Fruit fly (Drosophila melanogaster) whole organism, embryonic: ENCODE data around the gene velo.

Experiments
- Atf6 ChIP-seq: fragments of 200-800 bp; sonication (Bioruptor generic); IDR thresholded peaks from 2 replicates; pipeline ENCODE4 v1.3.6; 2022; ENCODE audit warnings: missing biosample characterization, missing genetic modification characterization
- BEAF-32 ChIP-seq: fragments of 200-800 bp; sonication (Bioruptor generic); optimal IDR thresholded peaks from 3 replicates; lab custom pipeline; 2017; ENCODE audit warnings: missing biosample characterization, missing genetic modification characterization, mild to moderate bottlenecking, moderate library complexity, missing genetic modification reagents
- CG10209 ChIP-seq: fragments of 200-800 bp; sonication (Bioruptor generic); optimal IDR thresholded peaks from 3 replicates; lab custom pipeline; 2017; ENCODE audit warnings: missing biosample characterization, mild to moderate bottlenecking, missing genetic modification characterization, missing genetic modification reagents
- CG13424 ChIP-seq: fragments of 200-800 bp; sonication (Bioruptor generic); optimal IDR thresholded peaks from 2 replicates; lab custom pipeline; 2019; ENCODE audit warnings: missing biosample characterization, mild to moderate bottlenecking, missing genetic modification characterization, moderate library complexity
- CG17328 ChIP-seq: fragments of 200-800 bp; sonication (Bioruptor generic); IDR thresholded peaks from 2 replicates; pipeline ENCODE4 v1.3.6; 2022; ENCODE audit warnings: missing biosample characterization, missing genetic modification characterization
- CG17829 ChIP-seq: fragments of 200-800 bp; optimal IDR thresholded peaks from 2 replicates; lab custom pipeline; 2019; ENCODE audit warnings: missing biosample characterization, mild to moderate bottlenecking, missing genetic modification characterization, moderate library complexity
- CG18262 ChIP-seq: fragments of 200-800 bp; optimal IDR thresholded peaks from 3 replicates; lab custom pipeline; 2019; ENCODE audit warnings: missing biosample characterization, mild to moderate bottlenecking, missing genetic modification characterization, moderate library complexity
- CG18599 ChIP-seq: fragments of 200-800 bp; sonication (Bioruptor generic); optimal IDR thresholded peaks from 3 replicates; lab custom pipeline; 2017; ENCODE audit warnings: missing biosample characterization, missing genetic modification characterization, mild to moderate bottlenecking, moderate library complexity, missing genetic modification reagents
- CG3065 ChIP-seq: fragments of 200-800 bp; sonication (Bioruptor generic); optimal IDR thresholded peaks from 2 replicates; lab custom pipeline; 2016; ENCODE audit warnings: missing biosample characterization, missing genetic modification characterization
- CG32772 ChIP-seq: fragments of 200-800 bp; sonication (Bioruptor generic); IDR thresholded peaks from 2 replicates; pipeline ENCODE4 v1.3.6; 2022; ENCODE audit warnings: missing biosample characterization, missing genetic modification characterization
- CG4282 ChIP-seq: fragments of 200-800 bp; sonication (Bioruptor generic); optimal IDR thresholded peaks from 2 replicates; lab custom pipeline; 2016; ENCODE audit warnings: missing biosample characterization, missing genetic modification characterization
- CG4328 ChIP-seq: fragments of 200-800 bp; sonication (Bioruptor generic); optimal IDR thresholded peaks from 3 replicates; lab custom pipeline; 2017; ENCODE audit warnings: missing biosample characterization, missing genetic modification reagents, missing genetic modification characterization
- CG5953 ChIP-seq: fragments of 200-800 bp; sonication (Bioruptor generic); IDR thresholded peaks from 2 replicates; pipeline ENCODE4 v1.3.6; 2022; ENCODE audit warnings: missing biosample characterization, missing genetic modification characterization
- CG9876 ChIP-seq: fragments of 200-800 bp; sonication (Bioruptor generic); optimal IDR thresholded peaks from 2 replicates; lab custom pipeline; 2016; ENCODE audit warnings: missing biosample characterization, missing genetic modification characterization
- D19A ChIP-seq: fragments of 200-800 bp; optimal IDR thresholded peaks from 3 replicates; lab custom pipeline; 2019; ENCODE audit warnings: missing biosample characterization, mild to moderate bottlenecking, missing genetic modification characterization, moderate library complexity
- Dfd ChIP-seq, 2 experiments: fragments of >200 bp; optimal IDR thresholded peaks; 2 replicates each; lab custom pipeline; 2017; ENCODE audit warnings: missing biosample characterization in 2 of 2, missing genetic modification characterization in 2 of 2
- Dll ChIP-seq: fragments of 200-800 bp; sonication (Bioruptor generic); IDR thresholded peaks from 4 replicates; pipeline ENCODE4 v1.3.6; 2022; ENCODE audit warnings: missing biosample characterization, missing genetic modification characterization; ENCODE audit not compliant: partially characterized antibody
- E2f2 ChIP-seq: fragments of 200-800 bp; sonication (Bioruptor generic); IDR thresholded peaks from 2 replicates; pipeline ENCODE4 v1.3.6; 2022; ENCODE audit warnings: missing biosample characterization, missing genetic modification characterization
- Hsf ChIP-seq: fragments of 200-800 bp; sonication (Bioruptor generic); optimal IDR thresholded peaks from 3 replicates; lab custom pipeline; 2016; ENCODE audit warnings: missing biosample characterization, missing genetic modification characterization
- Lim3 ChIP-seq: fragments of 200-800 bp; sonication (Bioruptor generic); IDR thresholded peaks from 2 replicates; pipeline ENCODE4 v1.3.6; 2022; ENCODE audit warnings: missing biosample characterization, missing genetic modification characterization
- MBD-R2 ChIP-seq: fragments of 200-800 bp; sonication (Bioruptor generic); IDR thresholded peaks from 2 replicates; pipeline ENCODE4 v1.3.6; 2022; ENCODE audit warnings: missing biosample characterization, missing genetic modification characterization
- Meics ChIP-seq: fragments of 200-800 bp; sonication (Bioruptor generic); optimal IDR thresholded peaks from 2 replicates; lab custom pipeline; 2017; ENCODE audit warnings: missing biosample characterization, mild to moderate bottlenecking, missing genetic modification characterization
- Oaz ChIP-seq: fragments of 200-800 bp; sonication (Bioruptor generic); IDR thresholded peaks from 2 replicates; pipeline ENCODE4 v1.3.6; 2022; ENCODE audit warnings: missing biosample characterization, missing genetic modification characterization
- Ravus ChIP-seq: fragments of 200-800 bp; sonication (Bioruptor generic); IDR thresholded peaks from 2 replicates; pipeline ENCODE4 v1.3.6; 2022; ENCODE audit warnings: missing biosample characterization, missing genetic modification characterization
- Scr ChIP-seq: fragments of 200-800 bp; sonication (Bioruptor generic); IDR thresholded peaks from 2 replicates; pipeline ENCODE4 v1.3.6; 2022; ENCODE audit warnings: missing biosample characterization, missing genetic modification characterization; ENCODE audit not compliant: partially characterized antibody
- Sin3A ChIP-seq: fragments of >200 bp; optimal IDR thresholded peaks from 2 replicates; lab custom pipeline; 2018
- Vsx1 ChIP-seq: fragments of 200-800 bp; sonication (Bioruptor generic); optimal IDR thresholded peaks from 2 replicates; lab custom pipeline; 2017; ENCODE audit warnings: missing biosample characterization, mild to moderate bottlenecking, missing genetic modification characterization, missing genetic modification reagents
- Xrp1 ChIP-seq: fragments of 200-800 bp; sonication (Bioruptor generic); IDR thresholded peaks from 2 replicates; pipeline ENCODE4 v1.3.6; 2022; ENCODE audit warnings: missing biosample characterization, missing genetic modification characterization
- al ChIP-seq: fragments of 200-800 bp; sonication (Bioruptor generic); IDR thresholded peaks from 2 replicates; pipeline ENCODE4 v1.3.6; 2022; ENCODE audit warnings: missing biosample characterization, missing genetic modification characterization
- bsh ChIP-seq, 2 experiments: fragments of 200-800 bp; sonication (Bioruptor generic); optimal IDR thresholded peaks; 2 replicates each; lab custom pipeline; 2017 to 2018; ENCODE audit warnings: mild to moderate bottlenecking in 2 of 2, missing biosample characterization in 2 of 2, missing genetic modification characterization in 2 of 2, moderate library complexity in 1 of 2
- btn ChIP-seq: fragments of 200-800 bp; sonication (Bioruptor generic); optimal IDR thresholded peaks from 2 replicates; lab custom pipeline; 2016; ENCODE audit warnings: missing biosample characterization, missing genetic modification characterization
- cad ChIP-seq: fragments of >200 bp; optimal IDR thresholded peaks from 2 replicates; lab custom pipeline; 2017; ENCODE audit warnings: missing biosample characterization, missing genetic modification characterization
- chinmo ChIP-seq: fragments of 200-800 bp; sonication (Bioruptor generic); IDR thresholded peaks from 4 replicates; pipeline ENCODE4 v1.3.6; 2022; ENCODE audit warnings: missing biosample characterization, missing genetic modification characterization; ENCODE audit not compliant: partially characterized antibody
- chm ChIP-seq: fragments of 200-800 bp; sonication (Bioruptor generic); IDR thresholded peaks from 2 replicates; pipeline ENCODE4 v1.3.6; 2022; ENCODE audit warnings: missing biosample characterization, missing genetic modification characterization
- chn ChIP-seq: fragments of 200-800 bp; sonication (Bioruptor generic); optimal IDR thresholded peaks from 2 replicates; lab custom pipeline; 2016; ENCODE audit warnings: missing biosample characterization, missing genetic modification characterization
- cwo ChIP-seq: fragments of 200-800 bp; sonication (Bioruptor generic); optimal IDR thresholded peaks from 3 replicates; lab custom pipeline; 2017; ENCODE audit warnings: missing biosample characterization, missing genetic modification characterization, mild to moderate bottlenecking, moderate library complexity, missing genetic modification reagents
- ems ChIP-seq: fragments of 200-800 bp; sonication (Bioruptor generic); optimal IDR thresholded peaks from 3 replicates; lab custom pipeline; 2016; ENCODE audit warnings: missing biosample characterization, missing genetic modification characterization
- eve ChIP-seq, 2 experiments: fragments of >200 bp; optimal IDR thresholded peaks; 2 replicates each; lab custom pipeline; 2017; ENCODE audit warnings: missing biosample characterization in 2 of 2, missing genetic modification characterization in 2 of 2
- gce ChIP-seq: fragments of 200-800 bp; sonication (Bioruptor generic); IDR thresholded peaks from 3 replicates; pipeline ENCODE4 v1.3.6; 2022; ENCODE audit warnings: missing biosample characterization, missing genetic modification characterization
- jigr1 ChIP-seq: fragments of 200-800 bp; sonication (Bioruptor generic); IDR thresholded peaks from 3 replicates; pipeline ENCODE4 v1.3.6; 2022; ENCODE audit warnings: missing biosample characterization, missing genetic modification characterization
- lola ChIP-seq, 3 experiments: fragments of >200 bp in 2 of 3; fragments of 200-800 bp in 1 of 3; sonication (Bioruptor generic) in 1 of 3; optimal IDR thresholded peaks; 2 replicates each; lab custom pipeline; 2017 to 2019; ENCODE audit warnings: missing biosample characterization in 3 of 3, missing genetic modification characterization in 3 of 3, mild to moderate bottlenecking in 1 of 3, moderate library complexity in 1 of 3
- oc ChIP-seq: fragments of 200-800 bp; sonication (Bioruptor generic); optimal IDR thresholded peaks from 2 replicates; lab custom pipeline; 2018; ENCODE audit warnings: missing biosample characterization, mild to moderate bottlenecking, missing genetic modification characterization, moderate library complexity
- otp ChIP-seq: fragments of 200-800 bp; sonication (Bioruptor generic); IDR thresholded peaks from 3 replicates; pipeline ENCODE4, ENCODE4 v1.3.6; 2022; ENCODE audit warnings: missing biosample characterization, missing genetic modification characterization
- p53 ChIP-seq: fragments of 200-800 bp; sonication (Bioruptor generic); optimal IDR thresholded peaks from 2 replicates; lab custom pipeline; 2016; ENCODE audit warnings: missing biosample characterization, missing genetic modification characterization
- prd ChIP-seq, 3 experiments: fragments of >200 bp in 2 of 3; fragments of 200-800 bp in 1 of 3; sonication (Bioruptor generic) in 1 of 3; optimal IDR thresholded peaks in 2 of 3; IDR thresholded peaks in 1 of 3; 2 replicates in 2 of 3; 3 replicates in 1 of 3; pipeline versions ENCODE4 v1.3.6 to Lab custom; 2017 to 2022; ENCODE audit warnings: missing biosample characterization in 1 of 3, missing genetic modification characterization in 1 of 3
- pros ChIP-seq: fragments of 200-800 bp; sonication (Bioruptor generic); optimal IDR thresholded peaks from 3 replicates; lab custom pipeline; 2019; ENCODE audit warnings: missing biosample characterization, mild to moderate bottlenecking, missing genetic modification characterization, moderate library complexity
- pum ChIP-seq: fragments of 200-800 bp; sonication (Bioruptor generic); optimal IDR thresholded peaks from 2 replicates; lab custom pipeline; 2016; ENCODE audit warnings: missing biosample characterization, missing genetic modification characterization
- sc ChIP-seq, 3 experiments: fragments of >200 bp in 2 of 3; fragments of 200-800 bp in 1 of 3; sonication (Bioruptor generic) in 1 of 3; optimal IDR thresholded peaks; 2 replicates in 2 of 3; 3 replicates in 1 of 3; lab custom pipeline; 2017; ENCODE audit warnings: mild to moderate bottlenecking in 1 of 3, missing biosample characterization in 1 of 3, missing genetic modification characterization in 1 of 3, missing genetic modification reagents in 1 of 3
- trem ChIP-seq: fragments of 200-800 bp; optimal IDR thresholded peaks from 3 replicates; lab custom pipeline; 2019; ENCODE audit warnings: missing biosample characterization, mild to moderate bottlenecking, missing genetic modification characterization, moderate library complexity

velo gene

DNA sequence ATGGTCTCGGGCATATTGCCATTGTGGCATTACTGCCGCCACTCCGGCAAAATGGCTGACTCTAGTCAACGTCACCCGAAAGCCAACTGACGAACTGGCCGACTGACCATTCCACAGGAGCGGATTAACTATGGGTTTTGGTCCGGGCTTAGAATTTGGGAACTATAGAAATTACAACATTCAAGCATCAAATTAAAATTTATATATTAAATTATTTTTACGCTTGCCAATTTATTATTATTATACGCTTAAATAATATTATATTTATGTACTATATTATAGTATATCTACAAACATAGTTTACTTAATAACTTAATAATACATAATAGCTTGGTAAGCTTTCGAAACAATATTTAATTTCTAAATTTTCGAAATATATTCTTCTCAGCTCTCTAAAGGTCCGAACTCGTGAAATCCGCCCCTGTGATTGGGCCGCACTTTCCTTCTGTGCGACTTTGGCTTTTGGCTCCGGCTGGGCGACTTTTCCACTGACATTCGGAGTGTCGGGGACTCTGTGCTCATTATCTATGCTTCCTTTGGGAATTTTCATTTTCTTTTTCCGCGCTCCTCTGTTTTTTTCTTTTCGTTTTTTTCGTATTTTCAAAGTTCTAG is 44.9 kb upstream of the velo start (continued):
- TF ChIP-seq Dll (no peak), CG3065 (GFP tag; lab: Kevin White, UChicago) (no peak), al (GFP tag; lab: Robert Waterston, UW) (no peak), CG5953 (GFP tag; lab: Robert Waterston, UW) (no peak), CG32772 (GFP tag; lab: Robert Waterston, UW) (0 out of 2 replicates have a peak, but pooled peaks have one; percentile 14), p53 (no peak), CG10209 (GFP tag; lab: Kevin White, UChicago) (peak; percentile 61), Scr (GFP tag; lab: Robert Waterston, UW) (no peak), CG18599 (GFP tag; lab: Kevin White, UChicago) (peak; percentile 5), Sin3A (lab: Kevin White, UChicago) (no peak), E2f2 (GFP tag; lab: Robert Waterston, UW) (no peak), chm (GFP tag; lab: Robert Waterston, UW) (no peak), cad (GFP tag; lab: Kevin White, UChicago) (no peak), prd (optimal IDR thresholded peaks at IDR 0.05; lab: Kevin White, UChicago) (no peak), prd (GFP tag; IDR thresholded peaks at IDR 0.05; lab: Robert Waterston, UW) (peak; percentile 47; the same call in 2 of the 3 replicates), CG4282 (GFP tag; lab: Kevin White, UChicago) (no peak), CG9876 (GFP tag; lab: Kevin White, UChicago) (no peak), ems (GFP tag; lab: Kevin White, UChicago) (no peak), bsh (GFP tag; optimal IDR thresholded peaks at IDR 0.05; lab: Kevin White, UChicago) (peak in 1 of 2 experiments; percentile 13), Meics (peak; percentile 50), Ravus (GFP tag; lab: Robert Waterston, UW) (no peak), D19A (tag; lab: Kevin White, UChicago) (peak; percentile 25), MBD-R2 (GFP tag; lab: Robert Waterston, UW) (no peak), Lim3 (GFP tag; lab: Robert Waterston, UW) (no peak), eve (GFP tag; optimal IDR thresholded peaks at IDR 0.05; lab: Kevin White, UChicago) (no peak), CG4328 (GFP tag; lab: Kevin White, UChicago) (peak; percentile 4), chinmo (GFP tag; lab: Robert Waterston, UW) (no peak), cwo (GFP tag; lab: Kevin White, UChicago) (no peak), CG17328 (GFP tag; lab: Robert Waterston, UW) (peak; percentile 8; the same call in 1 of the 2 replicates), lola (GFP tag; optimal IDR thresholded peaks at IDR 0.05; lab: Kevin White, UChicago) (peak in 1 of 3 experiments; percentile 62), CG13424 (tag; lab: Kevin White, UChicago) (peak; percentile 47), Hsf (no peak), gce (GFP tag; lab: Robert Waterston, UW) (no peak), CG17829 (tag; lab: Kevin White, UChicago) (peak; percentile 33), Atf6 (GFP tag; lab: Robert Waterston, UW) (no peak), pum (no peak), Dfd (GFP tag; optimal IDR thresholded peaks at IDR 0.05; lab: Kevin White, UChicago) (no peak), oc (tag; lab: Kevin White, UChicago) (no peak), pros (GFP tag; lab: Kevin White, UChicago) (no peak), BEAF-32 (GFP tag; lab: Kevin White, UChicago) (no peak), sc (optimal IDR thresholded peaks at IDR 0.05; lab: Kevin White, UChicago) (no peak), sc (GFP tag; optimal IDR thresholded peaks at IDR 0.05; lab: Kevin White, UChicago) (peak; percentile 2), Xrp1 (GFP tag; lab: Robert Waterston, UW) (peak; percentile 18; the same call in 1 of the 2 replicates), otp (GFP tag; lab: Robert Waterston, UW) (no peak), Oaz (GFP tag; lab: Robert Waterston, UW) (no peak), Vsx1 (GFP tag; lab: Kevin White, UChicago) (no peak), jigr1 (GFP tag; lab: Robert Waterston, UW) (no peak), chn (no peak), btn (no peak), CG18262 (tag; lab: Kevin White, UChicago) (peak; percentile 61), trem (tag; lab: Kevin White, UChicago) (no peak)
